Fruit fly (Drosophila melanogaster) whole organism, embryonic: ENCODE results near the gene CG12990.

Experiments used
- Abd-B ChIP-seq: fragments of 200-800 bp; sonication (Bioruptor generic); optimal IDR thresholded peaks from 2 replicates; lab custom pipeline; 2018; ENCODE audit warnings: missing biosample characterization, mild to moderate bottlenecking, missing genetic modification characterization, moderate library complexity
- Awh ChIP-seq: fragments of 200-800 bp; sonication (Bioruptor generic); IDR thresholded peaks from 2 replicates; pipeline ENCODE4, ENCODE4 v1.3.6; 2022; ENCODE audit warnings: missing biosample characterization, missing genetic modification characterization
- CG10366 ChIP-seq: fragments of 200-800 bp; sonication (Bioruptor generic); IDR thresholded peaks from 2 replicates; pipeline ENCODE4 v1.3.6; 2022; ENCODE audit warnings: missing biosample characterization, missing genetic modification characterization
- CG13287 ChIP-seq: fragments of 200-800 bp; sonication (Bioruptor generic); IDR thresholded peaks from 2 replicates; pipeline ENCODE4 v1.3.6; 2022; ENCODE audit warnings: missing biosample characterization, missing genetic modification characterization; ENCODE audit not compliant: partially characterized antibody
- CG13296 ChIP-seq: fragments of 200-800 bp; sonication (Bioruptor generic); optimal IDR thresholded peaks from 3 replicates; lab custom pipeline; 2018; ENCODE audit warnings: missing biosample characterization, mild to moderate bottlenecking, missing genetic modification characterization
- CG2712 ChIP-seq: fragments of 200-800 bp; optimal IDR thresholded peaks from 3 replicates; lab custom pipeline; 2019; ENCODE audit warnings: missing biosample characterization, mild to moderate bottlenecking, missing genetic modification characterization, moderate library complexity
- CG3847 ChIP-seq: fragments of 200-800 bp; sonication (Bioruptor generic); IDR thresholded peaks from 2 replicates; pipeline ENCODE4 v1.3.6; 2022; ENCODE audit warnings: missing biosample characterization, missing genetic modification characterization
- CG7372 ChIP-seq: fragments of 200-800 bp; sonication (Bioruptor generic); IDR thresholded peaks from 2 replicates; pipeline ENCODE4 v1.3.6; 2022; ENCODE audit warnings: missing biosample characterization, missing genetic modification characterization
- Fer2 ChIP-seq: fragments of 200-800 bp; sonication (Bioruptor generic); optimal IDR thresholded peaks from 2 replicates; lab custom pipeline; 2018; ENCODE audit warnings: missing biosample characterization, mild to moderate bottlenecking, missing genetic modification characterization, moderate library complexity
- Kr ChIP-seq: fragments of 200-800 bp; sonication (Bioruptor generic); optimal IDR thresholded peaks from 2 replicates; lab custom pipeline; 2017; ENCODE audit warnings: missing biosample characterization, mild to moderate bottlenecking, missing genetic modification characterization
- da ChIP-seq: fragments of 200-800 bp; sonication (Bioruptor generic); optimal IDR thresholded peaks from 2 replicates; lab custom pipeline; 2016; ENCODE audit warnings: missing biosample characterization, missing genetic modification characterization
- psq ChIP-seq: fragments of 200-800 bp; sonication (Bioruptor generic); optimal IDR thresholded peaks from 2 replicates; lab custom pipeline; 2017; ENCODE audit warnings: missing biosample characterization, missing genetic modification characterization
- slbo ChIP-seq: fragments of 200-800 bp; sonication (Bioruptor generic); IDR thresholded peaks from 2 replicates; pipeline ENCODE4 v1.3.6; 2022; ENCODE audit warnings: missing biosample characterization, missing genetic modification characterization

dm6 chrX:17710273-17711085, 38.8 kb upstream of the CG12990 start:
- TF ChIP-seq Kr = no peak
- TF ChIP-seq Fer2 (tag; lab: Kevin White, UChicago) = no peak
- no peak for TF ChIP-seq psq (GFP tag; lab: Kevin White, UChicago)
- no peak for TF ChIP-seq CG3847 (GFP tag; lab: Robert Waterston, UW)
- no peak for TF ChIP-seq CG7372 (GFP tag; lab: Robert Waterston, UW)
- no peak for TF ChIP-seq da (GFP tag; lab: Kevin White, UChicago)
- no peak for TF ChIP-seq CG2712 (tag; lab: Kevin White, UChicago)
- no peak for TF ChIP-seq CG13287 (GFP tag; lab: Robert Waterston, UW)
- no peak for TF ChIP-seq CG13296
- no peak for TF ChIP-seq Awh (GFP tag; lab: Robert Waterston, UW)
- no peak for TF ChIP-seq CG10366 (GFP tag; lab: Robert Waterston, UW)
- no peak for TF ChIP-seq Abd-B (GFP tag; lab: Kevin White, UChicago)
- no peak for TF ChIP-seq slbo (GFP tag; lab: Robert Waterston, UW)
